Worm (Caenorhabditis elegans): ENCODE data around the gene F38A1.13.

DNA sequence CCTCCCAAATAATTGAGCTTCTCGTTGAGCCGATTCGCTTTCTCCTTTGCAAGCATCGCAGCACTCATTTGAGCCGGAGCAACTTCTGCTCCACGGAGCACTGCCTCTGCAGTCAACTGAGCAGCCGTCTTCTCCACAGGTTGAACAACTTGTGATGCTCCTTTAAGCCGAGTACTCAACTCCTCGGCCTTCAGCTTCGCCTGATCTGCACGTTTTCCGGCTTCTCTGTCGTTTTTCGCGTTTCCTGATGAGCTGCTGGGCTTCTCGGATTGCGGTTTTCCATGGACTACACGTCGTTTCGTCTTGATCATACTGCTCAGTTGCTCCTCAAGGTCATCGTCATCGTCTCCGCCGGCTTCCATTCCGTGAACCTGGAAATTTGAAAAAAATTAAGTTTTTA, 34.0 kb downstream of the F38A1.13 start:
- no peak for TF ChIP-seq lin-26 (GFP tag; IDR thresholded peaks at IDR 0.05)
- no peak for TF ChIP-seq ztf-18 (tag; optimal IDR thresholded peaks at IDR 0.05)
- no peak for TF ChIP-seq ama-1 (optimal IDR thresholded peaks at IDR 0.05)
- TF ChIP-seq ama-1 (GFP tag; optimal IDR thresholded peaks at IDR 0.05), result no peak
- TF ChIP-seq bed-2 (GFP tag; IDR thresholded peaks at IDR 0.05), result no peak
- TF ChIP-seq F49E8.2 (tag; optimal IDR thresholded peaks at IDR 0.05; ENCODE audit: insufficient read depth), result no peak
- TF ChIP-seq snpc-4 (GFP tag; optimal IDR thresholded peaks at IDR 0.05), result no peak
- TF ChIP-seq snpc-4 (tag; optimal IDR thresholded peaks at IDR 0.05), result no peak
- TF ChIP-seq ztf-28 (GFP tag; IDR thresholded peaks at IDR 0.05), result no peak
- TF ChIP-seq nfya-1 (tag; optimal IDR thresholded peaks at IDR 0.05; ENCODE audit: borderline replicate concordance, insufficient read depth), result no peak
